Fruit fly (Drosophila melanogaster): Measurements from ENCODE around the gene CG32713.

CG32713 gene

dm6 chrX:8416956-8417355 lies 40.5 kb downstream of the CG32713 start:
- TF ChIP-seq CTCF (optimal IDR thresholded peaks at IDR 0.05): no peak
- TF ChIP-seq CG8478 (optimal IDR thresholded peaks at IDR 0.05): no peak

- no peak for TF ChIP-seq CG8478 (optimal IDR thresholded peaks at IDR 0.05)
- TF ChIP-seq CTCF (optimal IDR thresholded peaks at IDR 0.05): no peak
Measured at dm6 chrX:8416209-8416608, 41.2 kb downstream of the CG32713 start.

- no peak for TF ChIP-seq CG8478 (optimal IDR thresholded peaks at IDR 0.05)
- TF ChIP-seq CTCF (optimal IDR thresholded peaks at IDR 0.05): no peak
Measured at dm6 chrX:8415605-8416004, 41.8 kb downstream of the CG32713 start.

dm6 chrX:8414351-8414750 lies 43.1 kb downstream of the CG32713 start:
- TF ChIP-seq CG8478 (optimal IDR thresholded peaks at IDR 0.05): no peak

- no peak for TF ChIP-seq CTCF (optimal IDR thresholded peaks at IDR 0.05)
- TF ChIP-seq CG8478 (optimal IDR thresholded peaks at IDR 0.05): no peak
Measured at dm6 chrX:8413513-8414113, 43.8 kb downstream of the CG32713 start.

dm6 chrX:8412197-8413160 lies 45.0 kb downstream of the CG32713 start:
- TF ChIP-seq CTCF (optimal IDR thresholded peaks at IDR 0.05) (no peak), CG8478 (optimal IDR thresholded peaks at IDR 0.05) (no peak)

dm6 chrX:8411532-8411960 lies 45.9 kb downstream of the CG32713 start, which contains the start of gene lawc:
TSS of gene lawc (minus strand) at chrX:8411658.
- TF ChIP-seq CTCF (optimal IDR thresholded peaks at IDR 0.05) (no peak), CG8478 (optimal IDR thresholded peaks at IDR 0.05) (no peak)

- TF ChIP-seq CG8478 (optimal IDR thresholded peaks at IDR 0.05) (no peak), CTCF (optimal IDR thresholded peaks at IDR 0.05) (no peak)
Measured at dm6 chrX:8410349-8411240, 46.8 kb downstream of the CG32713 start.

dm6 chrX:8409793-8410192 lies 47.6 kb downstream of the CG32713 start:
- TF ChIP-seq CG8478 (optimal IDR thresholded peaks at IDR 0.05): no peak
- TF ChIP-seq CTCF (optimal IDR thresholded peaks at IDR 0.05): no peak

- TF ChIP-seq CG8478 (optimal IDR thresholded peaks at IDR 0.05) (no peak), CTCF (optimal IDR thresholded peaks at IDR 0.05) (no peak)
Measured at dm6 chrX:8408971-8409455, 48.4 kb downstream of the CG32713 start, which contains the start of gene Trf2. TSS of gene Trf2 (plus strand) at chrX:8409272.

dm6 chrX:8407124-8407775 lies 50.2 kb downstream of the CG32713 start, which contains the start of gene PIG-T:
TSS of gene PIG-T (minus strand) at chrX:8407263.
- no peak for TF ChIP-seq CG8478 (optimal IDR thresholded peaks at IDR 0.05)
- TF ChIP-seq CTCF (optimal IDR thresholded peaks at IDR 0.05): no peak

Measured in S2 (cell line).